Fruit fly (Drosophila melanogaster) whole organism, embryonic: ENCODE results near the gene Ntf-2.

Experiments used
- Atf-2 ChIP-seq: fragments of 200-800 bp; sonication (Bioruptor generic); optimal IDR thresholded peaks from 2 replicates; lab custom pipeline; 2016; ENCODE audit warnings: missing biosample characterization, missing genetic modification characterization
- B-H1 ChIP-seq: fragments of 200-800 bp; sonication (Bioruptor generic); IDR thresholded peaks from 3 replicates; pipeline ENCODE4 v1.3.6; 2022; ENCODE audit warnings: missing biosample characterization, missing genetic modification characterization
- CG10209 ChIP-seq: fragments of 200-800 bp; sonication (Bioruptor generic); optimal IDR thresholded peaks from 3 replicates; lab custom pipeline; 2017; ENCODE audit warnings: missing biosample characterization, mild to moderate bottlenecking, missing genetic modification characterization, missing genetic modification reagents
- CG10274 ChIP-seq: fragments of 200-800 bp; sonication (Bioruptor generic); optimal IDR thresholded peaks from 3 replicates; lab custom pipeline; 2017; ENCODE audit warnings: missing biosample characterization, mild to moderate bottlenecking, missing genetic modification characterization
- CG10565 ChIP-seq: fragments of 200-800 bp; sonication (Bioruptor generic); optimal IDR thresholded peaks from 3 replicates; lab custom pipeline; 2016; ENCODE audit warnings: missing biosample characterization, mild to moderate bottlenecking, missing genetic modification characterization
- CG12769 ChIP-seq: fragments of 200-800 bp; sonication (Bioruptor generic); optimal IDR thresholded peaks from 2 replicates; lab custom pipeline; 2019; ENCODE audit warnings: missing biosample characterization, mild to moderate bottlenecking, missing genetic modification characterization, moderate library complexity
- CG13123 ChIP-seq: fragments of 200-800 bp; sonication (Bioruptor generic); optimal IDR thresholded peaks from 2 replicates; lab custom pipeline; 2016; ENCODE audit warnings: missing biosample characterization, missing genetic modification characterization
- CG15011 ChIP-seq: fragments of 200-800 bp; sonication (Bioruptor generic); optimal IDR thresholded peaks from 3 replicates; lab custom pipeline; 2018; ENCODE audit warnings: missing biosample characterization, mild to moderate bottlenecking, missing genetic modification characterization
- CG16779 ChIP-seq: fragments of 200-800 bp; sonication (Bioruptor generic); IDR thresholded peaks from 2 replicates; pipeline ENCODE4 v1.3.6; 2022; ENCODE audit warnings: missing biosample characterization, missing genetic modification characterization
- CG16813 ChIP-seq: fragments of 200-800 bp; sonication (Bioruptor generic); IDR thresholded peaks from 3 replicates; pipeline ENCODE4 v1.3.6; 2022; ENCODE audit warnings: missing biosample characterization, missing genetic modification characterization; ENCODE audit not compliant: partially characterized antibody
- CG18619 ChIP-seq: fragments of 200-800 bp; sonication (Bioruptor generic); optimal IDR thresholded peaks from 3 replicates; lab custom pipeline; 2017; ENCODE audit warnings: missing biosample characterization, mild to moderate bottlenecking, missing genetic modification characterization
- CG2120 ChIP-seq: fragments of 200-800 bp; sonication (Bioruptor generic); optimal IDR thresholded peaks from 3 replicates; lab custom pipeline; 2016; ENCODE audit warnings: missing biosample characterization, missing genetic modification characterization
- CG2889 ChIP-seq: fragments of 200-800 bp; sonication (Bioruptor generic); IDR thresholded peaks from 3 replicates; pipeline ENCODE4 v1.3.6; 2022; ENCODE audit warnings: missing biosample characterization, missing genetic modification characterization
- CG34376 ChIP-seq: fragments of 200-800 bp; sonication (Bioruptor generic); optimal IDR thresholded peaks from 2 replicates; lab custom pipeline; 2018; ENCODE audit warnings: missing biosample characterization, mild to moderate bottlenecking, missing genetic modification characterization
- CG4707 ChIP-seq: fragments of 200-800 bp; sonication (Bioruptor generic); optimal IDR thresholded peaks from 2 replicates; lab custom pipeline; 2018; ENCODE audit warnings: missing biosample characterization, mild to moderate bottlenecking, missing genetic modification characterization, moderate library complexity
- CG6272 ChIP-seq: fragments of 200-800 bp; sonication (Bioruptor generic); IDR thresholded peaks from 2 replicates; pipeline ENCODE4 v1.3.6; 2022; ENCODE audit warnings: missing biosample characterization, missing genetic modification characterization
- CG6813 ChIP-seq: fragments of 200-800 bp; sonication (Bioruptor generic); optimal IDR thresholded peaks from 2 replicates; lab custom pipeline; 2017; ENCODE audit warnings: missing biosample characterization, missing genetic modification characterization, mild to moderate bottlenecking, moderate library complexity, missing genetic modification reagents
- CG7745 ChIP-seq: fragments of 200-800 bp; sonication (Bioruptor generic); optimal IDR thresholded peaks from 2 replicates; lab custom pipeline; 2018; ENCODE audit warnings: missing biosample characterization, mild to moderate bottlenecking, missing genetic modification characterization, moderate library complexity
- CG8290 ChIP-seq, 3 experiments: fragments of 200-800 bp; sonication (Bioruptor generic); optimal IDR thresholded peaks; 2 replicates each; lab custom pipeline; 2016 to 2019; ENCODE audit warnings: missing biosample characterization in 3 of 3, missing genetic modification characterization in 3 of 3, mild to moderate bottlenecking in 2 of 3, moderate library complexity in 1 of 3
- CG9609 ChIP-seq: fragments of 200-800 bp; sonication (Bioruptor generic); optimal IDR thresholded peaks from 3 replicates; lab custom pipeline; 2016; ENCODE audit warnings: missing biosample characterization, missing genetic modification characterization
- CHES-1-like ChIP-seq: fragments of 200-800 bp; sonication (Bioruptor generic); optimal IDR thresholded peaks from 2 replicates; lab custom pipeline; 2016; ENCODE audit warnings: missing biosample characterization, missing genetic modification characterization
- Doc2 ChIP-seq: fragments of 200-800 bp; sonication (Bioruptor generic); IDR thresholded peaks from 2 replicates; pipeline ENCODE4 v1.3.6; 2022; ENCODE audit warnings: missing biosample characterization, missing genetic modification characterization
- H2.0 ChIP-seq: fragments of 200-800 bp; sonication (Bioruptor generic); IDR thresholded peaks from 2 replicates; pipeline ENCODE4 v1.3.6; 2022; ENCODE audit warnings: missing biosample characterization, missing genetic modification characterization
- HLH3B ChIP-seq: fragments of 200-800 bp; sonication (Bioruptor generic); IDR thresholded peaks from 2 replicates; pipeline ENCODE4 v1.3.6; 2022; ENCODE audit warnings: missing biosample characterization, missing genetic modification characterization
- HLH54F ChIP-seq: fragments of 200-800 bp; sonication (Bioruptor generic); optimal IDR thresholded peaks from 3 replicates; lab custom pipeline; 2016; ENCODE audit warnings: missing biosample characterization, missing genetic modification characterization
- Hmx ChIP-seq: fragments of 200-800 bp; sonication (Bioruptor generic); optimal IDR thresholded peaks from 2 replicates; lab custom pipeline; 2016; ENCODE audit warnings: missing biosample characterization, missing genetic modification characterization
- NFAT ChIP-seq: fragments of 200-800 bp; sonication (Bioruptor generic); IDR thresholded peaks from 2 replicates; pipeline ENCODE4 v1.3.6; 2022; ENCODE audit warnings: missing biosample characterization, missing genetic modification characterization
- Optix ChIP-seq: fragments of 200-800 bp; sonication (Bioruptor generic); IDR thresholded peaks from 3 replicates; pipeline ENCODE4 v1.3.6; 2022; ENCODE audit warnings: missing biosample characterization, missing genetic modification characterization
- Stat92E ChIP-seq, 3 experiments: fragments of >200 bp in 2 of 3; fragments of 200-800 bp in 1 of 3; sonication (Bioruptor generic) in 1 of 3; optimal IDR thresholded peaks; 2 replicates each; lab custom pipeline; 2017 to 2019; ENCODE audit warnings: missing biosample characterization in 3 of 3, missing genetic modification characterization in 3 of 3, mild to moderate bottlenecking in 1 of 3, moderate library complexity in 1 of 3
- Xbp1 ChIP-seq: fragments of 200-800 bp; sonication (Bioruptor generic); optimal IDR thresholded peaks from 3 replicates; lab custom pipeline; 2016; ENCODE audit warnings: missing biosample characterization, mild to moderate bottlenecking, missing genetic modification characterization
- Xrp1 ChIP-seq: fragments of 200-800 bp; sonication (Bioruptor generic); IDR thresholded peaks from 2 replicates; pipeline ENCODE4 v1.3.6; 2022; ENCODE audit warnings: missing biosample characterization, missing genetic modification characterization
- bigmax ChIP-seq: fragments of 200-800 bp; sonication (Bioruptor generic); optimal IDR thresholded peaks from 2 replicates; lab custom pipeline; 2018; ENCODE audit warnings: missing biosample characterization, mild to moderate bottlenecking, missing genetic modification characterization
- cad ChIP-seq: fragments of >200 bp; optimal IDR thresholded peaks from 2 replicates; lab custom pipeline; 2017; ENCODE audit warnings: missing biosample characterization, missing genetic modification characterization
- chinmo ChIP-seq: fragments of 200-800 bp; sonication (Bioruptor generic); IDR thresholded peaks from 4 replicates; pipeline ENCODE4 v1.3.6; 2022; ENCODE audit warnings: missing biosample characterization, missing genetic modification characterization; ENCODE audit not compliant: partially characterized antibody
- dan ChIP-seq: fragments of 200-800 bp; sonication (Bioruptor generic); IDR thresholded peaks from 2 replicates; pipeline ENCODE4 v1.3.6; 2022; ENCODE audit warnings: missing biosample characterization, missing genetic modification characterization
- danr ChIP-seq: fragments of 200-800 bp; sonication (Bioruptor generic); IDR thresholded peaks from 2 replicates; pipeline ENCODE4 v1.3.6; 2022; ENCODE audit warnings: missing biosample characterization, missing genetic modification characterization
- gfzf ChIP-seq: fragments of 200-800 bp; sonication (Bioruptor generic); optimal IDR thresholded peaks from 2 replicates; lab custom pipeline; 2016; ENCODE audit warnings: missing biosample characterization, mild to moderate bottlenecking, missing genetic modification characterization, moderate library complexity
- jigr1 ChIP-seq: fragments of 200-800 bp; sonication (Bioruptor generic); IDR thresholded peaks from 3 replicates; pipeline ENCODE4 v1.3.6; 2022; ENCODE audit warnings: missing biosample characterization, missing genetic modification characterization
- lab ChIP-seq: fragments of 200-800 bp; sonication (Bioruptor generic); optimal IDR thresholded peaks from 3 replicates; lab custom pipeline; 2017; ENCODE audit warnings: missing biosample characterization, missing genetic modification characterization, mild to moderate bottlenecking, moderate library complexity, missing genetic modification reagents
- onecut ChIP-seq: fragments of 200-800 bp; sonication (Bioruptor generic); IDR thresholded peaks from 2 replicates; pipeline ENCODE4 v1.3.6; 2022; ENCODE audit warnings: missing biosample characterization, missing genetic modification characterization
- org-1 ChIP-seq: fragments of 200-800 bp; sonication (Bioruptor generic); optimal IDR thresholded peaks from 2 replicates; lab custom pipeline; 2017; ENCODE audit warnings: missing biosample characterization, missing genetic modification characterization
- row ChIP-seq: fragments of 200-800 bp; sonication (Bioruptor generic); IDR thresholded peaks from 3 replicates; pipeline ENCODE4 v1.3.6; 2022; ENCODE audit warnings: missing biosample characterization, missing genetic modification characterization
- run ChIP-seq: fragments of 200-800 bp; sonication (Bioruptor generic); optimal IDR thresholded peaks from 3 replicates; lab custom pipeline; 2018; ENCODE audit warnings: missing biosample characterization, mild to moderate bottlenecking, missing genetic modification characterization
- slou ChIP-seq: fragments of 200-800 bp; sonication (Bioruptor generic); optimal IDR thresholded peaks from 3 replicates; lab custom pipeline; 2016; ENCODE audit warnings: missing biosample characterization, missing genetic modification characterization
- sug ChIP-seq: fragments of 200-800 bp; optimal IDR thresholded peaks from 2 replicates; lab custom pipeline; 2019; ENCODE audit warnings: missing biosample characterization, mild to moderate bottlenecking, missing genetic modification characterization, moderate library complexity
- tio ChIP-seq: fragments of 200-800 bp; sonication (Bioruptor generic); optimal IDR thresholded peaks from 2 replicates; lab custom pipeline; 2017; ENCODE audit warnings: missing biosample characterization, missing genetic modification characterization, inconsistent platforms
- trem ChIP-seq: fragments of 200-800 bp; optimal IDR thresholded peaks from 3 replicates; lab custom pipeline; 2019; ENCODE audit warnings: missing biosample characterization, mild to moderate bottlenecking, missing genetic modification characterization, moderate library complexity
- unpg ChIP-seq: fragments of 200-800 bp; sonication (Bioruptor generic); optimal IDR thresholded peaks from 3 replicates; lab custom pipeline; 2018; ENCODE audit warnings: missing biosample characterization, mild to moderate bottlenecking, missing genetic modification characterization, moderate library complexity

Gene Ntf-2

DNA sequence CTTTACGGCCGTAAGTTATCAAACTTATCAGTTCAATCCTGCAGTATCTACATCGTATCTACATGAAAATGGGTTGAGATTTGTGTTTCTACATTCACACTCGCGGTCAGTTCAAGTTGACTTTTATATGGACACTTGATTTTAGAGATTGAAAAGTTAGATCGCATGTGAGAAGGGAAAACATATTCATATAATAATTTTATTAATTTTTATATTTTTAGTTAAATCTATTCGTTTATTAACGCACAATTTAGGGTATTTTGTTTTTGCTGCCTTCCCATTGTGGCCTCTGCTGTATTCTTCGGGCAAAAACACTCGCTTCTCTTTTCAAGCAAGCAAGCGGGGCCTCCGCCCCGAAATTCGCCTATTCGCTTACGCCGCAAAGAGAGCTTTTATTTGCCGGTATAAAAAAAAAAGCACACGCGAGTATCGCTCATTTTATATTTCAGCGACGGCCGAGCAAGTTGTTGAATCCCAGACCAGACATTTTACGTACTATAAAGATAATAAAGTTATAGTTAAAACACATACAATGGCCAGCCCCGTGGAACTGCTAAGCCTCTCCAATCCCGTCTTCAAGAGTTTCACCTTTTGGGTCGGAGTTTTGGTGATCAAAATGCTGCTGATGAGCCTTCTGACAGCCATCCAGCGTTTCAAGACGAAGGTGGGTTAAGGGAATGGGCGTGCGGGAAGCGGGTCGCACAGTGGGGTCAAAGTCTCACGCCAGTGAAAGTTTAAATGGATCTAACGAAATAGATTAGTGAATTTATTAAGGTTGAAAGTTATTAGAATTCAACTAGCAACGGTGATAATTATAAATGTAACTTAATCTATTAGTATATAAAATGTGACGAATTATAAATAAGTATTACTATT is 7.6 kb downstream of the Ntf-2 start (continued):
- TF ChIP-seq CG10565 (GFP tag; lab: Kevin White, UChicago) (no peak), run (peak; percentile 89), Doc2 (GFP tag; lab: Robert Waterston, UW) (no peak), lab (GFP tag; lab: Kevin White, UChicago) (peak; percentile 96), H2.0 (peak; percentile 86), B-H1 (GFP tag; lab: Robert Waterston, UW) (peak; percentile 85), Optix (GFP tag; lab: Robert Waterston, UW) (peak; percentile 82), CG6272 (GFP tag; lab: Robert Waterston, UW) (peak; percentile 72), CG9609 (GFP tag; lab: Kevin White, UChicago) (no peak), unpg (peak; percentile 96), trem (tag; lab: Kevin White, UChicago) (peak; percentile 90), dan (no peak), danr (GFP tag; lab: Robert Waterston, UW) (peak; percentile 78), Xbp1 (GFP tag; lab: Kevin White, UChicago) (peak; percentile 81), jigr1 (peak; percentile 57; the same call in 2 of the 3 replicates), CG2889 (peak; percentile 81), Xrp1 (GFP tag; lab: Robert Waterston, UW) (peak; percentile 93), NFAT (GFP tag; lab: Robert Waterston, UW) (peak; percentile 76), bigmax (GFP tag; lab: Kevin White, UChicago) (no peak), Stat92E (GFP tag; optimal IDR thresholded peaks at IDR 0.05; lab: Kevin White, UChicago) (peak in 1 of 3 experiments; percentile 57), CG16779 (GFP tag; lab: Robert Waterston, UW) (no peak), CG13123 (GFP tag; lab: Kevin White, UChicago) (peak; percentile 47), CG7745 (no peak), slou (GFP tag; lab: Kevin White, UChicago) (peak; percentile 15), CG15011 (GFP tag; lab: Kevin White, UChicago) (peak; percentile 67), onecut (GFP tag; lab: Robert Waterston, UW) (peak; percentile 79), HLH54F (no peak), org-1 (GFP tag; lab: Kevin White, UChicago) (peak; percentile 75), CHES-1-like (GFP tag; lab: Kevin White, UChicago) (no peak), gfzf (GFP tag; lab: Kevin White, UChicago) (no peak), Hmx (GFP tag; lab: Kevin White, UChicago) (no peak), CG8290 (GFP tag; optimal IDR thresholded peaks at IDR 0.05; lab: Kevin White, UChicago) (peak; percentile 56), CG8290 (tag; optimal IDR thresholded peaks at IDR 0.05; lab: Kevin White, UChicago) (peak; percentile 3 to 11), CG10274 (GFP tag; lab: Kevin White, UChicago) (peak; percentile 60), HLH3B (peak; percentile 94), chinmo (GFP tag; lab: Robert Waterston, UW) (0 out of 4 replicates have a peak, but pooled peaks have one; percentile 51), CG6813 (GFP tag; lab: Kevin White, UChicago) (peak; percentile 89), CG4707 (GFP tag; lab: Kevin White, UChicago) (peak; percentile 54), sug (tag; lab: Kevin White, UChicago) (peak; percentile 92), row (GFP tag; lab: Robert Waterston, UW) (peak; percentile 97), CG34376 (GFP tag; lab: Kevin White, UChicago) (peak; percentile 62), CG2120 (GFP tag; lab: Kevin White, UChicago) (peak; percentile 73), CG12769 (peak; percentile 30), CG18619 (GFP tag; lab: Kevin White, UChicago) (peak; percentile 80), cad (GFP tag; lab: Kevin White, UChicago) (no peak), CG10209 (GFP tag; lab: Kevin White, UChicago) (peak; percentile 89), CG16813 (no peak), Atf-2 (GFP tag; lab: Kevin White, UChicago) (no peak), tio (GFP tag; lab: Kevin White, UChicago) (peak; percentile 39)
